Fruit fly (Drosophila melanogaster): Measurements from ENCODE around the gene CG5510.

Gene CG5510

DNA sequence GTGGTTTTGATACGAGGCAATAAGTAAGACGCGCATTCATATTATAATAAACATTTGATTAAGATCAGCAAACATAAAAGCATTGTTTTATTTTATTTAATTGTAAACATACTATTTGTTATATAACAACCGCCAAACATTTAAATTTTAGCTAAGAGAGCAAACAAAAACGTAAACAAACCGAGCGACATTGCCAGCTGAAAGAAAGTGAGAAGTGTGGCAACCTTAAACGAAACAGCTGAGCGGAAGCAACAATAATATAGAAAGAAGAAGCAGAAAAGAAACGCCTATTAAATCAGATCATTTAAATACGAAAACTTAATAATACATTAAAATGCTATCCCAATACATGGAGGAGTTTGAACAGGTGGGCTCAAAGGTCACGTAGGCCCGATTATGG, 34.8 kb downstream of the CG5510 start, which contains the start of gene Sec10:
Gene Sec10 (plus strand): TSS at position 252 of the 400 bp plus-strand sequence.
- no peak for TF ChIP-seq Eip93F (GFP tag; optimal IDR thresholded peaks at IDR 0.05)
- TF ChIP-seq acj6 (GFP tag; optimal IDR thresholded peaks at IDR 0.05): no peak
- TF ChIP-seq esn (GFP tag; optimal IDR thresholded peaks at IDR 0.05): peak; percentile 11
- peak; percentile 95 for TF ChIP-seq fkh (GFP tag; optimal IDR thresholded peaks at IDR 0.05)
- TF ChIP-seq CG6854 (GFP tag; optimal IDR thresholded peaks at IDR 0.05): peak; percentile 34

DNA sequence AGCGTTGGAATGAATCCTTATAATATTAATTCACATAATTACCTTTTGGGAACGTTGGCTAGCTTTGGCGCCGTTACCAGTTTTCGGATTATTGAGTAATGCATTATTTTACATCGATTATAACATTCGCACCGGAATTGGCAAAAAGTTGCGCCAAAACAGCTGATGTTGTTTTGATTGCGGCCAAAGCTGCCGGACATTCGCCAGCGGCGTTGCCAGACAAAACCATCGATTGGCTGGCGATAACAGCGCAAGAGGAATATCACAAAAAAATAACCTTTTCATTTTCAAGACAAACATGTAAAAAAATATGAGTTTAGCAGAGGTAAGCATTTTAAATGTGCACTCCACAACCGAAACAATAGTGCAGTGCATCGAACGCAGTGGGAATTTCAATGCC, 39.3 kb downstream of the CG5510 start, which contains the start of the genes GatB and Tsc1:
Gene GatB (minus strand): TSS at position 176 of the 400 bp plus-strand sequence.
Gene Tsc1 (plus strand): TSS at position 228 of the 400 bp plus-strand sequence.
- TF ChIP-seq CG6808 (GFP tag; optimal IDR thresholded peaks at IDR 0.05): no peak
- TF ChIP-seq achi (GFP tag; optimal IDR thresholded peaks at IDR 0.05): no peak
- TF ChIP-seq CG3919 (GFP tag; optimal IDR thresholded peaks at IDR 0.05): no peak
- TF ChIP-seq fd85E (GFP tag; optimal IDR thresholded peaks at IDR 0.05): no peak
- no peak for TF ChIP-seq salr (GFP tag; optimal IDR thresholded peaks at IDR 0.05)
- TF ChIP-seq CG8632 (GFP tag; optimal IDR thresholded peaks at IDR 0.05): no peak
- no peak for TF ChIP-seq eg (GFP tag; IDR thresholded peaks at IDR 0.05)
- TF ChIP-seq CG32006 (GFP tag; optimal IDR thresholded peaks at IDR 0.05): no peak
- TF ChIP-seq Smox (GFP tag; optimal IDR thresholded peaks at IDR 0.05): no peak
- TF ChIP-seq CG3032 (tag; optimal IDR thresholded peaks at IDR 0.05): no peak
- no peak for TF ChIP-seq pdm3 (GFP tag; optimal IDR thresholded peaks at IDR 0.05)
- no peak for TF ChIP-seq CG6792 (GFP tag; optimal IDR thresholded peaks at IDR 0.05)
- no peak for TF ChIP-seq ss (GFP tag; optimal IDR thresholded peaks at IDR 0.05)

DNA sequence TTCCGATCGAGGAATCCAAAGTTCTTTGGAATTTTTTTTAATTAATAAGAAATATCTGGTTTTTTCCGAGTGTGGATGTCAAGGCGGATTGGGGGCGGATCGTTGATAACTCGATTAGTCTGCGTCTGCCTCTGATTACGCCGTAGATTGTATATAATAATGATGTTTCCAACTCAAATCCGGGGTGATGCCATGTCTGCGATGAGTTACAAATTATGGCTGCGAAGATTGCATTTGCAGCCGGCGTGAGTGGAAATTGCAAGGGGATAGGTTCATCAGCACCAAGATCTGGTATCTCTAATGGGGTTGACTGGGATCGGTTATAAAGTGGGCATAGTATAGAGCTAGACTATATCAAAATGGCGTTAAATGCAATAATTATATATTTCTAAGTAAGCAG, 47.0 kb downstream of the CG5510 start:
- TF ChIP-seq dsx (GFP tag; optimal IDR thresholded peaks at IDR 0.05; ENCODE audit: poor library complexity, severe bottlenecking): no peak
- TF ChIP-seq svp (GFP tag): peak; percentile 95
- TF ChIP-seq CG9139 (GFP tag; optimal IDR thresholded peaks at IDR 0.05): no peak
- TF ChIP-seq CG34406 (GFP tag; optimal IDR thresholded peaks at IDR 0.05): no peak

DNA sequence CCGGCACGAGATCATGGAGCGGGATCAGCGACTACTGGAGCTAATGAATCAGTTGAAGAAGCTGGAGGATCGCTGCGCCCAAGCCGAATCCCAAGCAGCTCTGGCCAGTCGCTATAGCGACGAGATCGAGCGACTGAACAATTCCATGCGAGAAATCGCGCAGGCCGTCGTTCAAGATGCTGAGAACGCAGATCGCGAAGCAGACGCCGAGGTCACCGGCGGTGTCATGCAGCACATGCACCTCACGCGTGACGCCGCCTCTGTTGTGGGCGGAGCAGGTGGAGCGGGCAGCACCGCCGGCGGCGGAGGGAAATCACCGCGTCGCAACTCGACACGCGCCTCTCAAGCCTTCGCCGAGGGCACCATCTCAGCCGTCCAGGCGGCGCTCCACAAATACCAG, 47.7 kb downstream of the CG5510 start:
- TF ChIP-seq Gug (GFP tag; IDR thresholded peaks at IDR 0.05) (no peak), svp (GFP tag) (peak; percentile 91)
